Worm (Caenorhabditis elegans) whole organism, L4 larva: ENCODE results near the gene tag-196.

Experiments
- Y5F2A.4 ChIP-seq: fragments of 200-800 bp; sonication (Bioruptor generic); optimal IDR thresholded peaks from 2 replicates; lab custom pipeline; 2018; ENCODE audit warnings: mild to moderate bottlenecking, missing genetic modification characterization, missing compliant biosample characterization
- dve-1 ChIP-seq: sonication (generic microtip); optimal IDR thresholded peaks from 2 replicates; lab custom pipeline; 2017; ENCODE audit warnings: antibody characterized with exemption, mild to moderate bottlenecking, missing genetic modification characterization, missing compliant biosample characterization; ENCODE audit not compliant: insufficient read depth
- lin-39 ChIP-seq: fragments of 150-350 bp; optimal IDR thresholded peaks from 2 replicates; lab custom pipeline; 2014; ENCODE audit warnings: missing biosample characterization, missing genetic modification reagents, missing genetic modification characterization
- mep-1 ChIP-seq: fragments of 150-350 bp; sonication (generic microtip); optimal IDR thresholded peaks from 3 replicates; lab custom pipeline; 2014; ENCODE audit warnings: missing biosample characterization, missing genetic modification characterization

DNA sequence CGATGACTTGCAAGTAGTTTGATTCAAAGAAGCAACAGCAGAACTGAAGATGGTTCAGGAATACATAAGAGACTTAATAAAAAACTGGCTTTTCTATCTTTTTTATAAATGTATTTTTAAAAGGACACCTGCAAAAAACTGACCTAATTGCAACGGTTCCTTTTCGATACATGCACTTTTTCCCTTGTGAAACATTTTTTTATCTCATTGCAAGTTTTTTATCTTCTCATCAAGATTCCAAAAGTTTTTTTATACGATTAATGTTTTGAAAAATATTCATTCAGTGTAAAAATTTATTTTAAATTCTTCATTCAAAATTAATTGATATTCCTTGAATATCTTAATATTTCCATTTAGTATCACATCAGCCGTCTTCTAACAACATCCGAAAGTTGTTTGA lies 40.9 kb downstream of the tag-196 start, which contains the start of gene oac-29:
- TF ChIP-seq mep-1 (tag; lab: Kevin White, UChicago) (no peak), lin-39 (tag; lab: Kevin White, UChicago) (no peak), dve-1 (tag; lab: Kevin White, UChicago) (no peak), Y5F2A.4 (GFP tag; lab: Kevin White, UChicago) (no peak)
